Worm (Caenorhabditis elegans): ENCODE results near the gene cpf-1.

Gene cpf-1

ce11 chrII:8556166-8556565 is 46.1 kb downstream of the cpf-1 start, which contains the start of gene glb-27:
TSS of gene glb-27 (minus strand) at chrII:8556266.
- no peak for TF ChIP-seq sptf-1 (tag; optimal IDR thresholded peaks at IDR 0.05)
- TF ChIP-seq ces-1 (GFP tag; optimal IDR thresholded peaks at IDR 0.05): no peak
- TF ChIP-seq lin-13 (tag; optimal IDR thresholded peaks at IDR 0.05): no peak
- no peak for TF ChIP-seq mep-1 (tag; optimal IDR thresholded peaks at IDR 0.05)
- no peak for TF ChIP-seq flh-1 (GFP tag; optimal IDR thresholded peaks at IDR 0.05)

DNA sequence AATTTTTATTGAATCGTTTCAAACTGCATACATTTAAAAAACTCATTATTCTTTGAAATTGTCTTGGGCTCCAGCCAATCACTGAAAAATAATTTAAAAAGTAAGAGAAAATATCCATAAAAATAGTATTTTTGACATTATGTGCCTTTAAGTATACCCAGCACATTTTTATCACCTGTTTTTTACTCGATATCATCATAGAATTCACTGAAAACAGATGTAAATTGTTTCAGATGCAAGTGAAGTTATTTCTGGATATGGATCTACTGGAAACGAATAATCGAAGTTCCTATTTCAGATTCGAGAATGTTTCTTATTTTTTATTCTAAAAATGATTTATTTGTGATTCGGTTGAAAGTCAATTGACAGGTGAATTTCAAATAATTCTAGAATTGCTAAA is 47.7 kb downstream of the cpf-1 start:
- TF ChIP-seq mls-2 (tag; optimal IDR thresholded peaks at IDR 0.05) (no peak), ham-2 (GFP tag; optimal IDR thresholded peaks at IDR 0.05) (no peak), elt-1 (tag; optimal IDR thresholded peaks at IDR 0.05; ENCODE audit: borderline replicate concordance, insufficient read depth) (no peak), ceh-83 (GFP tag; optimal IDR thresholded peaks at IDR 0.05) (no peak), pha-4 (tag; optimal IDR thresholded peaks at IDR 0.05) (no peak), bed-3 (GFP tag; optimal IDR thresholded peaks at IDR 0.05) (no peak), blmp-1 (tag; optimal IDR thresholded peaks at IDR 0.05) (no peak), lin-32 (GFP tag; optimal IDR thresholded peaks at IDR 0.05) (no peak), sem-2 (GFP tag; optimal IDR thresholded peaks at IDR 0.05) (no peak), nhr-76 (tag; optimal IDR thresholded peaks at IDR 0.05) (no peak), nhr-237 (tag; optimal IDR thresholded peaks at IDR 0.05) (no peak), sptf-1 (tag; optimal IDR thresholded peaks at IDR 0.05) (no peak), tbx-8 (GFP tag; optimal IDR thresholded peaks at IDR 0.05) (no peak), nhr-12 (tag; optimal IDR thresholded peaks at IDR 0.05) (no peak), hlh-1 (tag; optimal IDR thresholded peaks at IDR 0.05) (no peak), unc-39 (tag; optimal IDR thresholded peaks at IDR 0.05) (no peak), ceh-43 (GFP tag; optimal IDR thresholded peaks at IDR 0.05) (no peak)

ce11 chrII:8551100-8551499 is 51.1 kb downstream of the cpf-1 start:
- TF ChIP-seq flh-1 (GFP tag; optimal IDR thresholded peaks at IDR 0.05) (no peak), hlh-1 (tag; optimal IDR thresholded peaks at IDR 0.05) (no peak), blmp-1 (tag; optimal IDR thresholded peaks at IDR 0.05) (no peak), ces-1 (GFP tag; optimal IDR thresholded peaks at IDR 0.05) (peak; percentile 73), lin-32 (GFP tag; optimal IDR thresholded peaks at IDR 0.05) (no peak), ham-2 (GFP tag; optimal IDR thresholded peaks at IDR 0.05) (no peak), unc-120 (tag; optimal IDR thresholded peaks at IDR 0.05; ENCODE audit: poor library complexity, severe bottlenecking) (no peak), nhr-28 (tag; optimal IDR thresholded peaks at IDR 0.05) (no peak), ceh-83 (GFP tag; optimal IDR thresholded peaks at IDR 0.05) (no peak)
